Worm (Caenorhabditis elegans): ENCODE data around the gene W04H10.1.
A peak's percentile ranks its signal among the peaks of the same experiment; 100 is the strongest.
"Not testable (repeated sequence)": the region's sequence is repeated elsewhere in the genome, so short reads cannot be mapped to it uniquely, and the experiment has no call there.

W04H10.1 gene

ce11 chrII:593221-593620 lies 15.6 kb upstream of the W04H10.1 start, which contains the start of gene W08F4.1:
Gene W08F4.1 (plus strand): TSS chrII:593521.
- not testable (repeated sequence) for TF ChIP-seq ama-1 (optimal IDR thresholded peaks at IDR 0.05); ceh-9 (tag; optimal IDR thresholded peaks at IDR 0.05); odd-2 (tag; optimal IDR thresholded peaks at IDR 0.05)

ce11 chrII:596702-597101 lies 12.2 kb upstream of the W04H10.1 start:
- TF ChIP-seq K02D7.2 (tag; optimal IDR thresholded peaks at IDR 0.05) (no peak), unc-55 (GFP tag; optimal IDR thresholded peaks at IDR 0.05) (no peak), T23F11.4 (GFP tag; optimal IDR thresholded peaks at IDR 0.05) (no peak), odd-2 (tag; optimal IDR thresholded peaks at IDR 0.05) (no peak), nhr-232 (tag; optimal IDR thresholded peaks at IDR 0.05) (no peak), ztf-16 (tag; optimal IDR thresholded peaks at IDR 0.05) (no peak), ceh-2 (tag; optimal IDR thresholded peaks at IDR 0.05) (no peak), zip-5 (tag; optimal IDR thresholded peaks at IDR 0.05) (no peak), che-1 (tag; optimal IDR thresholded peaks at IDR 0.05) (no peak), ceh-48 (tag; optimal IDR thresholded peaks at IDR 0.05) (no peak), lin-11 (tag; optimal IDR thresholded peaks at IDR 0.05) (no peak), tbx-2 (tag; optimal IDR thresholded peaks at IDR 0.05) (no peak), ceh-19 (GFP tag; optimal IDR thresholded peaks at IDR 0.05) (no peak), madf-2 (tag; optimal IDR thresholded peaks at IDR 0.05) (no peak), fkh-10 (GFP tag; optimal IDR thresholded peaks at IDR 0.05) (no peak), ceh-9 (tag; optimal IDR thresholded peaks at IDR 0.05) (no peak), C08G9.2 (tag; optimal IDR thresholded peaks at IDR 0.05) (no peak), sdc-2 (tag; optimal IDR thresholded peaks at IDR 0.05) (no peak), pha-2 (tag; optimal IDR thresholded peaks at IDR 0.05) (no peak), tbx-7 (tag; optimal IDR thresholded peaks at IDR 0.05) (no peak)

ce11 chrII:601305-601704 lies 7.6 kb upstream of the W04H10.1 start:
- TF ChIP-seq ceh-31 (tag; optimal IDR thresholded peaks at IDR 0.05) (peak; percentile 31), unc-55 (GFP tag; optimal IDR thresholded peaks at IDR 0.05) (peak; percentile 35), ceh-9 (tag; optimal IDR thresholded peaks at IDR 0.05) (no peak), hlh-30 (tag; optimal IDR thresholded peaks at IDR 0.05; ENCODE audit: insufficient read depth) (peak; percentile 93), nfya-1 (tag; optimal IDR thresholded peaks at IDR 0.05) (peak; percentile 19)

- no peak for TF ChIP-seq pax-1 (tag; optimal IDR thresholded peaks at IDR 0.05)
- no peak for TF ChIP-seq rnt-1 (tag; optimal IDR thresholded peaks at IDR 0.05)
- TF ChIP-seq lin-11 (tag; optimal IDR thresholded peaks at IDR 0.05), result no peak
- no peak for TF ChIP-seq C08G9.2 (tag; optimal IDR thresholded peaks at IDR 0.05)
Measured at ce11 chrII:602020-602419, 6.8 kb upstream of the W04H10.1 start, which contains the start of gene nhl-3. Gene nhl-3 (minus strand): TSS chrII:602120.

ce11 chrII:602969-603368 lies 5.9 kb upstream of the W04H10.1 start:
- TF ChIP-seq tbx-7 (tag; optimal IDR thresholded peaks at IDR 0.05) (no peak), ceh-31 (tag; optimal IDR thresholded peaks at IDR 0.05) (peak; percentile 38), unc-55 (GFP tag; optimal IDR thresholded peaks at IDR 0.05) (peak; percentile 98), nhr-11 (tag; optimal IDR thresholded peaks at IDR 0.05) (no peak), rnt-1 (tag; optimal IDR thresholded peaks at IDR 0.05) (peak; percentile 13), unc-42 (tag; optimal IDR thresholded peaks at IDR 0.05) (peak; percentile 2), ceh-18 (tag; optimal IDR thresholded peaks at IDR 0.05) (peak; percentile 33), tbx-2 (tag; optimal IDR thresholded peaks at IDR 0.05) (peak; percentile 39), nfya-1 (tag; optimal IDR thresholded peaks at IDR 0.05) (peak; percentile 57), hlh-30 (tag; optimal IDR thresholded peaks at IDR 0.05; ENCODE audit: insufficient read depth) (peak; percentile 86)

ce11 chrII:605267-605666 lies 3.6 kb upstream of the W04H10.1 start, which contains the start of gene W04H10.2:
Gene W04H10.2 (plus strand): TSS chrII:605567.
- TF ChIP-seq ceh-14 (tag; optimal IDR thresholded peaks at IDR 0.05) (no peak), che-1 (tag; optimal IDR thresholded peaks at IDR 0.05) (no peak), nfya-1 (tag; optimal IDR thresholded peaks at IDR 0.05) (no peak), ref-2 (tag; optimal IDR thresholded peaks at IDR 0.05) (no peak), elt-4 (tag; optimal IDR thresholded peaks at IDR 0.05) (no peak), ceh-30 (tag; optimal IDR thresholded peaks at IDR 0.05) (no peak)
